Fruit fly (Drosophila melanogaster) whole organism, embryonic: ENCODE data around the gene CG31245.
A peak's percentile ranks its signal among the peaks of the same experiment; 100 is the strongest.

Source experiments
- CG11085 ChIP-seq: fragments of 200-800 bp; sonication (Bioruptor generic); IDR thresholded peaks from 2 replicates; pipeline ENCODE4 v1.3.6; 2022; ENCODE audit warnings: missing biosample characterization, missing genetic modification characterization
- CG11093 ChIP-seq: fragments of 200-800 bp; sonication (Bioruptor generic); IDR thresholded peaks from 3 replicates; pipeline ENCODE4 v1.3.6; 2022; ENCODE audit warnings: missing biosample characterization, missing genetic modification characterization
- CG12219 ChIP-seq: fragments of 200-800 bp; sonication (Bioruptor generic); optimal IDR thresholded peaks from 3 replicates; lab custom pipeline; 2018; ENCODE audit warnings: missing biosample characterization, mild to moderate bottlenecking, missing genetic modification characterization
- CG12769 ChIP-seq: fragments of 200-800 bp; sonication (Bioruptor generic); optimal IDR thresholded peaks from 2 replicates; lab custom pipeline; 2019; ENCODE audit warnings: missing biosample characterization, mild to moderate bottlenecking, missing genetic modification characterization, moderate library complexity
- CG13894 ChIP-seq: fragments of 200-800 bp; sonication (Bioruptor generic); optimal IDR thresholded peaks from 3 replicates; lab custom pipeline; 2018; ENCODE audit warnings: missing biosample characterization, mild to moderate bottlenecking, missing genetic modification characterization, moderate library complexity
- CG15514 ChIP-seq: fragments of 200-800 bp; sonication (Bioruptor generic); optimal IDR thresholded peaks from 3 replicates; lab custom pipeline; 2017; ENCODE audit warnings: missing biosample characterization, missing genetic modification characterization, mild to moderate bottlenecking, moderate library complexity, missing genetic modification reagents
- CG30020 ChIP-seq: fragments of 200-800 bp; optimal IDR thresholded peaks from 2 replicates; lab custom pipeline; 2019; ENCODE audit warnings: missing biosample characterization, mild to moderate bottlenecking, missing genetic modification characterization, moderate library complexity
- CG31224 ChIP-seq: fragments of 200-800 bp; sonication (Bioruptor generic); IDR thresholded peaks from 2 replicates; pipeline ENCODE4 v1.3.6; 2022; ENCODE audit warnings: missing biosample characterization, missing genetic modification characterization
- CG3995 ChIP-seq: fragments of 200-800 bp; sonication (Bioruptor generic); optimal IDR thresholded peaks from 3 replicates; lab custom pipeline; 2016; ENCODE audit warnings: missing biosample characterization, missing genetic modification characterization
- CG4617 ChIP-seq: fragments of 200-800 bp; sonication (Bioruptor generic); optimal IDR thresholded peaks from 3 replicates; lab custom pipeline; 2016; ENCODE audit warnings: missing biosample characterization, missing genetic modification characterization, borderline replicate concordance
- CG5953 ChIP-seq: fragments of 200-800 bp; sonication (Bioruptor generic); IDR thresholded peaks from 2 replicates; pipeline ENCODE4 v1.3.6; 2022; ENCODE audit warnings: missing biosample characterization, missing genetic modification characterization
- CG6813 ChIP-seq: fragments of 200-800 bp; sonication (Bioruptor generic); optimal IDR thresholded peaks from 2 replicates; lab custom pipeline; 2017; ENCODE audit warnings: missing biosample characterization, missing genetic modification characterization, mild to moderate bottlenecking, moderate library complexity, missing genetic modification reagents
- CG6854 ChIP-seq: fragments of 200-800 bp; sonication (Bioruptor generic); optimal IDR thresholded peaks from 3 replicates; lab custom pipeline; 2017; ENCODE audit warnings: missing biosample characterization, mild to moderate bottlenecking, missing genetic modification characterization
- CG8089 ChIP-seq: fragments of 200-800 bp; sonication (Bioruptor generic); optimal IDR thresholded peaks from 3 replicates; lab custom pipeline; 2016; ENCODE audit warnings: missing biosample characterization, missing genetic modification characterization
- CG8388 ChIP-seq: fragments of 200-800 bp; sonication (Bioruptor generic); optimal IDR thresholded peaks from 2 replicates; lab custom pipeline; 2019; ENCODE audit warnings: missing biosample characterization, mild to moderate bottlenecking, missing genetic modification characterization, moderate library complexity
- D ChIP-seq, 2 experiments: fragments of 200-800 bp in 1 of 2; fragments of >200 bp in 1 of 2; sonication (Bioruptor generic) in 1 of 2; optimal IDR thresholded peaks; 2 replicates in 1 of 2; 3 replicates in 1 of 2; lab custom pipeline; 2017; ENCODE audit warnings: mild to moderate bottlenecking in 1 of 2, missing biosample characterization in 1 of 2, missing genetic modification characterization in 1 of 2, missing genetic modification reagents in 1 of 2
- Deaf1 ChIP-seq: fragments of 200-800 bp; optimal IDR thresholded peaks from 3 replicates; lab custom pipeline; 2019; ENCODE audit warnings: missing biosample characterization, mild to moderate bottlenecking, missing genetic modification characterization, moderate library complexity
- Dfd ChIP-seq, 2 experiments: fragments of >200 bp; optimal IDR thresholded peaks; 2 replicates each; lab custom pipeline; 2017; ENCODE audit warnings: missing biosample characterization in 2 of 2, missing genetic modification characterization in 2 of 2
- Dll ChIP-seq: fragments of 200-800 bp; sonication (Bioruptor generic); IDR thresholded peaks from 4 replicates; pipeline ENCODE4 v1.3.6; 2022; ENCODE audit warnings: missing biosample characterization, missing genetic modification characterization; ENCODE audit not compliant: partially characterized antibody
- HLH4C ChIP-seq: fragments of 200-800 bp; sonication (Bioruptor generic); IDR thresholded peaks from 3 replicates; pipeline ENCODE4 v1.3.6; 2022; ENCODE audit warnings: missing biosample characterization, missing genetic modification characterization; ENCODE audit not compliant: partially characterized antibody
- Neu2 ChIP-seq: fragments of 200-800 bp; sonication (Bioruptor generic); optimal IDR thresholded peaks from 3 replicates; lab custom pipeline; 2016; ENCODE audit warnings: missing biosample characterization, missing genetic modification characterization, borderline replicate concordance
- Nf-YC ChIP-seq: fragments of 200-800 bp; optimal IDR thresholded peaks from 3 replicates; lab custom pipeline; 2019; ENCODE audit warnings: missing biosample characterization, mild to moderate bottlenecking, missing genetic modification characterization, moderate library complexity
- Sin3A ChIP-seq: fragments of >200 bp; optimal IDR thresholded peaks from 2 replicates; lab custom pipeline; 2018
- Trl ChIP-seq, 3 experiments: fragments of >200 bp in 2 of 3; fragments of 200-800 bp in 1 of 3; sonication (Bioruptor generic) in 1 of 3; optimal IDR thresholded peaks; 2 replicates in 1 of 3; 3 replicates in 2 of 3; lab custom pipeline; 2016 to 2017; ENCODE audit warnings: missing biosample characterization in 1 of 3, missing genetic modification characterization in 1 of 3
- Xrp1 ChIP-seq: fragments of 200-800 bp; sonication (Bioruptor generic); IDR thresholded peaks from 2 replicates; pipeline ENCODE4 v1.3.6; 2022; ENCODE audit warnings: missing biosample characterization, missing genetic modification characterization
- abd-A ChIP-seq: fragments of 200-800 bp; sonication (Bioruptor generic); optimal IDR thresholded peaks from 3 replicates; lab custom pipeline; 2019; ENCODE audit warnings: missing biosample characterization, mild to moderate bottlenecking, missing genetic modification characterization, moderate library complexity
- cas ChIP-seq: fragments of 200-800 bp; sonication (Bioruptor generic); IDR thresholded peaks from 2 replicates; pipeline ENCODE4 v1.3.6; 2022; ENCODE audit warnings: missing biosample characterization, missing genetic modification characterization
- caup ChIP-seq: fragments of 200-800 bp; sonication (Bioruptor generic); optimal IDR thresholded peaks from 3 replicates; lab custom pipeline; 2017; ENCODE audit warnings: missing biosample characterization, mild to moderate bottlenecking, missing genetic modification characterization, moderate library complexity; ENCODE audit not compliant: severe bottlenecking
- crol ChIP-seq: fragments of 200-800 bp; sonication (Bioruptor generic); IDR thresholded peaks from 2 replicates; pipeline ENCODE4 v1.3.6; 2022; ENCODE audit warnings: missing biosample characterization, missing genetic modification characterization
- ewg ChIP-seq: fragments of 200-800 bp; sonication (Bioruptor generic); optimal IDR thresholded peaks from 3 replicates; lab custom pipeline; 2017; ENCODE audit warnings: mild to moderate bottlenecking, missing biosample characterization, missing genetic modification reagents, missing genetic modification characterization
- gfzf ChIP-seq: fragments of 200-800 bp; sonication (Bioruptor generic); optimal IDR thresholded peaks from 2 replicates; lab custom pipeline; 2016; ENCODE audit warnings: missing biosample characterization, mild to moderate bottlenecking, missing genetic modification characterization, moderate library complexity
- lab ChIP-seq: fragments of 200-800 bp; sonication (Bioruptor generic); optimal IDR thresholded peaks from 3 replicates; lab custom pipeline; 2017; ENCODE audit warnings: missing biosample characterization, missing genetic modification characterization, mild to moderate bottlenecking, moderate library complexity, missing genetic modification reagents
- nmo ChIP-seq: fragments of 200-800 bp; sonication (Bioruptor generic); optimal IDR thresholded peaks from 2 replicates; lab custom pipeline; 2018; ENCODE audit warnings: missing biosample characterization, mild to moderate bottlenecking, missing genetic modification characterization, moderate library complexity
- psq ChIP-seq: fragments of 200-800 bp; sonication (Bioruptor generic); optimal IDR thresholded peaks from 2 replicates; lab custom pipeline; 2017; ENCODE audit warnings: missing biosample characterization, missing genetic modification characterization
- repo ChIP-seq: fragments of 200-800 bp; sonication (Bioruptor generic); optimal IDR thresholded peaks from 2 replicates; lab custom pipeline; 2016; ENCODE audit warnings: missing biosample characterization, missing genetic modification characterization
- scrt ChIP-seq: fragments of 200-800 bp; sonication (Bioruptor generic); optimal IDR thresholded peaks from 2 replicates; lab custom pipeline; 2018; ENCODE audit warnings: missing biosample characterization, mild to moderate bottlenecking, missing genetic modification characterization, moderate library complexity
- sr ChIP-seq: fragments of 200-800 bp; sonication (Bioruptor generic); IDR thresholded peaks from 3 replicates; pipeline ENCODE4 v1.3.6; 2022; ENCODE audit warnings: missing biosample characterization, missing genetic modification characterization
- twi ChIP-seq: fragments of 200-800 bp; optimal IDR thresholded peaks from 2 replicates; lab custom pipeline; 2019; ENCODE audit warnings: missing biosample characterization, mild to moderate bottlenecking, missing genetic modification characterization, moderate library complexity
- z ChIP-seq: fragments of 200-800 bp; sonication (Bioruptor generic); IDR thresholded peaks from 3 replicates; pipeline ENCODE4 v1.3.6; 2022; ENCODE audit warnings: missing biosample characterization, missing genetic modification characterization

Gene CG31245

DNA sequence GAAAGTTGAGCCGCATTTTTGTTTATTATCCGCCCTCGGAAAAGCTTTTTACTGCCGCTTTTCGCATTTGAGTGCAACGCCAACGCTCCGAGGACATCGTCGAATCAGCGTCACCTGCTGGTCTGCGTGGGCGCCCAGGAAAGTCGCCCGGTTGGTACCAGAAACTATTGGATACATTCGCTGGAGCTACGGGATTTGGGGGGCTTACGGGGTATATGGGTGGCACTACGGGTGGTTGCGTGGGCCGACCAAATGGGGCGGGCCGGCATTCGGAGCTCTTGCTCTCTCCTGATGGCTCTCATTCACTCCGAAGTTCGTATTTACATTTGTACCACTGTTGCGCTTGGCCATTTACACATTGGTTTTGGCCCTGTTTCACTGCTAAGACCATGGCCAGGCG is 34.3 kb upstream of the CG31245 start (continued):
- no peak for TF ChIP-seq CG12769
- TF ChIP-seq Sin3A (lab: Kevin White, UChicago): no peak
- no peak for TF ChIP-seq Nf-YC (tag; lab: Kevin White, UChicago)
- no peak for TF ChIP-seq repo (GFP tag; lab: Kevin White, UChicago)
- TF ChIP-seq caup (GFP tag; lab: Kevin White, UChicago): no peak
- no peak for TF ChIP-seq psq (GFP tag; lab: Kevin White, UChicago)
- peak in 1 of 2 experiments; percentile 9 for TF ChIP-seq Trl (optimal IDR thresholded peaks at IDR 0.05; lab: Kevin White, UChicago)
- TF ChIP-seq Trl (GFP tag; optimal IDR thresholded peaks at IDR 0.05; lab: Kevin White, UChicago): no peak
- TF ChIP-seq CG4617 (GFP tag; lab: Kevin White, UChicago): no peak
- TF ChIP-seq CG6854: no peak
- TF ChIP-seq CG31224 (GFP tag; lab: Robert Waterston, UW): peak; percentile 98
- no peak for TF ChIP-seq lab (GFP tag; lab: Kevin White, UChicago)
- TF ChIP-seq gfzf (GFP tag; lab: Kevin White, UChicago): no peak
- peak; percentile 64; the same call in 1 of the 2 replicates for TF ChIP-seq crol
- TF ChIP-seq sr (GFP tag; lab: Robert Waterston, UW): peak; percentile 62; the same call in 1 of the 3 replicates
- no peak for TF ChIP-seq CG6813 (GFP tag; lab: Kevin White, UChicago)
- no peak for TF ChIP-seq CG11093 (GFP tag; lab: Robert Waterston, UW)
- TF ChIP-seq cas (GFP tag; lab: Robert Waterston, UW): no peak
- TF ChIP-seq Dfd (GFP tag; optimal IDR thresholded peaks at IDR 0.05; lab: Kevin White, UChicago): no peak

DNA sequence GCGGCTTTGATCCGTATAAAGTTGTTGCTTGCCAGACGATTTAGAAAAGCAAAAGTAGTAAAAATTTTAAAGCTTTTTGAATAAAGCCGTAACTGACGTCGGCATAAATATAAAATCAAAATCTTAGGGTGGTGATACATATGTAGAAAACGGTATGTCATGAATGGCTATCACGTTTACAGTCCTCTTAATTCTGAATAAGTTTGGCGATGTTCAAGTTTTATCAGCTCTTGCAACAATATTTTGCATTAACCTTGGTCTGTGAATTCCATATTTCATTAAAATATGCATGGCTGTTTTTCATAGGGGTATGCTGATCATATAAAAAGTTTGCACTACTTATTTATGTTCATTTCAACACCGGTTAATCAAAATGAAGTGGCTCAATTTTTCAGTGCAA is 31.5 kb upstream of the CG31245 start, which contains the start of gene CG11626:
Gene CG11626, plus strand, starts transcription at position 301 of the 400 bp plus-strand sequence.
- TF ChIP-seq HLH4C (no peak), CG11085 (GFP tag; lab: Robert Waterston, UW) (no peak), CG12219 (GFP tag; lab: Kevin White, UChicago) (no peak), CG8089 (GFP tag; lab: Kevin White, UChicago) (no peak), D (optimal IDR thresholded peaks at IDR 0.05; lab: Kevin White, UChicago) (no peak), D (GFP tag; optimal IDR thresholded peaks at IDR 0.05; lab: Kevin White, UChicago) (no peak), Dll (GFP tag; lab: Robert Waterston, UW) (no peak), CG5953 (GFP tag; lab: Robert Waterston, UW) (no peak), twi (tag; lab: Kevin White, UChicago) (no peak), Xrp1 (GFP tag; lab: Robert Waterston, UW) (no peak)

DNA sequence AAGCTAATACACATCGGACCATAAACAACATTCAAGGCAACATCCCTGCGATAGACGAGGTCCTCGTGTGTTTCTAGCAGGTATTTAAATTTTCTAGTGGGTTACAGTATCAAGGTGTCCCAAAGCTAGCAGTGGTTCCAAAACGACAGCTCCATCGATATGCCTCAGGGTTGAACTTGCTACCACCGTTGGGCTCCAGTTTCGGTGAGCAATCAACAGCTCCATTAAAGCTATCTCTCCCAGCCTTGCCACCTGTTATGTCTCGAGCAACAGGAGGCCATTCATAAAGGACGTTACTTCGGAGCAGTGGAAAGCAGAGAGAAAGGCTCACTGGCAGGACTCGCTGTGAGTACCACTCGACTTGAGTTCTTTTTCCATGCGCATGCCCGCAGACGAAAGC is 29.8 kb upstream of the CG31245 start:
- TF ChIP-seq nmo (GFP tag; lab: Kevin White, UChicago) (no peak), z (GFP tag; lab: Robert Waterston, UW) (peak; percentile 89), CG15514 (peak; percentile 91), Neu2 (no peak), CG13894 (peak; percentile 56), scrt (GFP tag; lab: Kevin White, UChicago) (peak; percentile 100), CG31224 (GFP tag; lab: Robert Waterston, UW) (0 out of 2 replicates have a peak, but pooled peaks have one; percentile 20), ewg (GFP tag; lab: Kevin White, UChicago) (peak; percentile 18), CG3995 (no peak), CG8388 (no peak), CG30020 (tag; lab: Kevin White, UChicago) (no peak), abd-A (tag; lab: Kevin White, UChicago) (peak; percentile 87), Deaf1 (peak; percentile 7)
